Worm (Caenorhabditis elegans) whole organism, L4 larva: ENCODE measurements around the gene tba-8.

Source experiments
- lin-39 ChIP-seq: fragments of 150-350 bp; optimal IDR thresholded peaks from 2 replicates; lab custom pipeline; 2014; ENCODE audit warnings: missing biosample characterization, missing genetic modification reagents, missing genetic modification characterization
- madf-9 ChIP-seq: fragments of 200-800 bp; sonication (Bioruptor generic); conservative IDR thresholded peaks from 2 replicates; pipeline ENCODE4 v1.3.6; 2022; ENCODE audit warnings: missing genetic modification reagents, missing genetic modification characterization, missing compliant biosample characterization
- mes-2 ChIP-seq: sonication (generic microtip); optimal IDR thresholded peaks from 2 replicates; lab custom pipeline; 2016; ENCODE audit warnings: missing genotype, mild to moderate bottlenecking, missing genetic modification characterization, missing compliant biosample characterization; ENCODE audit not compliant: poor library complexity, severe bottlenecking
- nhr-25 ChIP-seq: sonication (generic microtip); optimal IDR thresholded peaks from 2 replicates; lab custom pipeline; 2017; ENCODE audit warnings: missing genetic modification characterization, mild to moderate bottlenecking, missing compliant biosample characterization, antibody characterized with exemption, moderate library complexity, borderline replicate concordance; ENCODE audit not compliant: insufficient read depth

ce11 chrX:9506341-9506740 lies 48.2 kb upstream of the tba-8 start:
- no peak for TF ChIP-seq lin-39 (tag; lab: Kevin White, UChicago)
- TF ChIP-seq nhr-25: no peak
- TF ChIP-seq madf-9 (GFP tag; lab: Robert Waterston, UW): no peak
- no peak for TF ChIP-seq mes-2 (tag; lab: Kevin White, UChicago)
